Worm (Caenorhabditis elegans): ENCODE results near the gene phf-10.
A peak's percentile ranks its signal among the peaks of the same experiment; 100 is the strongest.

Gene phf-10

ce11 chrV:281111-281510 lies 30.3 kb downstream of the phf-10 start (continued):
- no peak for TF ChIP-seq dpl-1 (GFP tag; optimal IDR thresholded peaks at IDR 0.05)
- no peak for TF ChIP-seq ceh-8 (GFP tag; optimal IDR thresholded peaks at IDR 0.05)
- TF ChIP-seq nhr-47 (tag; optimal IDR thresholded peaks at IDR 0.05): no peak
- no peak for TF ChIP-seq nhr-237 (tag; optimal IDR thresholded peaks at IDR 0.05)
- no peak for TF ChIP-seq jun-1 (tag; optimal IDR thresholded peaks at IDR 0.05)
- TF ChIP-seq rnt-1 (tag; optimal IDR thresholded peaks at IDR 0.05): peak; percentile 63
- TF ChIP-seq blmp-1 (tag; optimal IDR thresholded peaks at IDR 0.05): no peak
- no peak for TF ChIP-seq lin-35 (GFP tag; optimal IDR thresholded peaks at IDR 0.05)
- TF ChIP-seq tbx-2 (tag; optimal IDR thresholded peaks at IDR 0.05): no peak
- no peak for TF ChIP-seq isw-1 (GFP tag; IDR thresholded peaks at IDR 0.05)
- peak; percentile 77 for TF ChIP-seq lin-14 (GFP tag; optimal IDR thresholded peaks at IDR 0.05)
- no peak for TF ChIP-seq vab-15 (tag; optimal IDR thresholded peaks at IDR 0.05)
- no peak for TF ChIP-seq ceh-82 (tag; optimal IDR thresholded peaks at IDR 0.05)
- no peak for TF ChIP-seq zip-4 (GFP tag; optimal IDR thresholded peaks at IDR 0.05)
- no peak for TF ChIP-seq skn-1 (tag; optimal IDR thresholded peaks at IDR 0.05)
- peak; percentile 28 for TF ChIP-seq snu-23 (GFP tag; optimal IDR thresholded peaks at IDR 0.05)
- TF ChIP-seq pqm-1 (tag; optimal IDR thresholded peaks at IDR 0.05): no peak
- TF ChIP-seq ztf-4 (tag; optimal IDR thresholded peaks at IDR 0.05): no peak
- no peak for TF ChIP-seq snpc-4 (tag; optimal IDR thresholded peaks at IDR 0.05)
- TF ChIP-seq lir-3 (tag; optimal IDR thresholded peaks at IDR 0.05; ENCODE audit: poor library complexity): no peak
- TF ChIP-seq fos-1 (tag; optimal IDR thresholded peaks at IDR 0.05): no peak
- no peak for TF ChIP-seq hlh-4 (tag; optimal IDR thresholded peaks at IDR 0.05)
- TF ChIP-seq egl-27 (tag; optimal IDR thresholded peaks at IDR 0.05): no peak
- no peak for TF ChIP-seq mep-1 (tag; optimal IDR thresholded peaks at IDR 0.05)
- no peak for TF ChIP-seq sup-37 (GFP tag; optimal IDR thresholded peaks at IDR 0.05)
- no peak for TF ChIP-seq ceh-88 (GFP tag; IDR thresholded peaks at IDR 0.05)
- no peak for TF ChIP-seq efl-3 (GFP tag; optimal IDR thresholded peaks at IDR 0.05)
- TF ChIP-seq sox-4 (tag; optimal IDR thresholded peaks at IDR 0.05): no peak
- TF ChIP-seq egl-13 (tag; optimal IDR thresholded peaks at IDR 0.05): no peak
- no peak for TF ChIP-seq nhr-20 (tag; optimal IDR thresholded peaks at IDR 0.05)
- no peak for TF ChIP-seq aly-2 (tag; optimal IDR thresholded peaks at IDR 0.05)
- TF ChIP-seq lin-15B (tag; optimal IDR thresholded peaks at IDR 0.05): no peak
- no peak for TF ChIP-seq aha-1 (tag; optimal IDR thresholded peaks at IDR 0.05)
- TF ChIP-seq unc-30 (tag; optimal IDR thresholded peaks at IDR 0.05): no peak
- no peak for TF ChIP-seq tlp-1 (tag; optimal IDR thresholded peaks at IDR 0.05)
- no peak for TF ChIP-seq lin-39 (tag; optimal IDR thresholded peaks at IDR 0.05)
- no peak for TF ChIP-seq nhr-28 (tag; optimal IDR thresholded peaks at IDR 0.05)

- TF ChIP-seq fkh-4 (tag; optimal IDR thresholded peaks at IDR 0.05; ENCODE audit: borderline replicate concordance): no peak
- TF ChIP-seq unc-98 (GFP tag; IDR thresholded peaks at IDR 0.05): no peak
- no peak for TF ChIP-seq lin-39 (tag; optimal IDR thresholded peaks at IDR 0.05)
- TF ChIP-seq ceh-63 (GFP tag; optimal IDR thresholded peaks at IDR 0.05): no peak
- TF ChIP-seq ceh-82 (tag; optimal IDR thresholded peaks at IDR 0.05): no peak
- TF ChIP-seq nhr-20 (tag; optimal IDR thresholded peaks at IDR 0.05): no peak
- no peak for TF ChIP-seq grh-1 (GFP tag; IDR thresholded peaks at IDR 0.05)
- TF ChIP-seq lsy-2 (tag; optimal IDR thresholded peaks at IDR 0.05): no peak
- no peak for TF ChIP-seq nhr-47 (tag; optimal IDR thresholded peaks at IDR 0.05)
- no peak for TF ChIP-seq efl-1 (optimal IDR thresholded peaks at IDR 0.05)
- TF ChIP-seq efl-1 (GFP tag; optimal IDR thresholded peaks at IDR 0.05 in 1 of 2): no peak
- TF ChIP-seq isw-1 (GFP tag; IDR thresholded peaks at IDR 0.05): no peak
- no peak for TF ChIP-seq pag-3 (tag; optimal IDR thresholded peaks at IDR 0.05; ENCODE audit: borderline replicate concordance, insufficient read depth)
- no peak for TF ChIP-seq zag-1 (tag; optimal IDR thresholded peaks at IDR 0.05)
- TF ChIP-seq ama-1 (optimal IDR thresholded peaks at IDR 0.05): no peak
- no peak for TF ChIP-seq sptf-1 (tag; optimal IDR thresholded peaks at IDR 0.05)
- no peak for TF ChIP-seq F16B12.6 (tag; optimal IDR thresholded peaks at IDR 0.05)
- TF ChIP-seq irx-1 (tag; optimal IDR thresholded peaks at IDR 0.05): no peak
- no peak for TF ChIP-seq dsc-1 (tag; optimal IDR thresholded peaks at IDR 0.05)
- no peak for TF ChIP-seq mab-9 (GFP tag; IDR thresholded peaks at IDR 0.05)
- TF ChIP-seq ceh-90 (tag; optimal IDR thresholded peaks at IDR 0.05): no peak
These were observed 38.5 kb downstream of the phf-10 start, which contains the start of gene nlp-70 for ce11 chrV:272837-273236. nlp-70 (minus strand) TSS chrV:272937.

Measured in whole organism, L1 larva.